Fruit fly (Drosophila melanogaster): ENCODE data around the gene Nplp2.
A peak's percentile ranks its signal among the peaks of the same experiment; 100 is the strongest.

- no peak for TF ChIP-seq CG11902 (GFP tag; optimal IDR thresholded peaks at IDR 0.05)
- TF ChIP-seq Eip75B (GFP tag; optimal IDR thresholded peaks at IDR 0.05), result no peak
- peak; percentile 43 for TF ChIP-seq svp (GFP tag)
- TF ChIP-seq Ets96B (tag; optimal IDR thresholded peaks at IDR 0.05), result no peak
- TF ChIP-seq CG6808 (GFP tag; optimal IDR thresholded peaks at IDR 0.05), result no peak
- TF ChIP-seq CG10669 (GFP tag; optimal IDR thresholded peaks at IDR 0.05), result no peak
- no peak for TF ChIP-seq CG15336 (GFP tag; IDR thresholded peaks at IDR 0.05)
- no peak for TF ChIP-seq CG8319 (GFP tag; optimal IDR thresholded peaks at IDR 0.05)
- no peak for TF ChIP-seq dac (GFP tag; optimal IDR thresholded peaks at IDR 0.05)
- TF ChIP-seq Gug (GFP tag; IDR thresholded peaks at IDR 0.05), result no peak
- TF ChIP-seq Blimp-1 (GFP tag; optimal IDR thresholded peaks at IDR 0.05), result no peak
- no peak for TF ChIP-seq Hr39 (GFP tag; optimal IDR thresholded peaks at IDR 0.05)
Observed at dm6 chr3L:13348733-13349132, 7.4 kb upstream of the Nplp2 start, which contains the start of gene CG17687.
